Worm (Caenorhabditis elegans) whole organism, young adult: ENCODE measurements around the gene col-183.
"Not testable (repeated sequence)": the region's sequence is repeated elsewhere in the genome, so short reads cannot be mapped to it uniquely, and the experiment has no call there.

Experiments
- B0261.1 ChIP-seq: sonication (generic microtip); optimal IDR thresholded peaks from 2 replicates; lab custom pipeline; 2016; ENCODE audit warnings: mild to moderate bottlenecking, missing genetic modification characterization, moderate library complexity, missing compliant biosample characterization
- B0336.3 ChIP-seq: fragments of 200-800 bp; sonication (Bioruptor generic); IDR thresholded peaks from 2 replicates; pipeline ENCODE4 v1.3.6; 2022; ENCODE audit warnings: missing genetic modification characterization, missing compliant biosample characterization
- C06A6.2 ChIP-seq: fragments of 200-800 bp; sonication (Bioruptor generic); conservative IDR thresholded peaks from 2 replicates; pipeline ENCODE4 v1.3.6; 2022; ENCODE audit warnings: missing genetic modification characterization, missing compliant biosample characterization
- D2030.7 ChIP-seq: fragments of 200-800 bp; sonication (Bioruptor generic); IDR thresholded peaks from 2 replicates; pipeline ENCODE4 v1.3.6; 2022; ENCODE audit warnings: missing genetic modification reagents, missing genetic modification characterization, missing compliant biosample characterization
- F22D6.2 ChIP-seq: sonication (generic microtip); optimal IDR thresholded peaks from 2 replicates; lab custom pipeline; 2016; ENCODE audit warnings: mild to moderate bottlenecking, missing genetic modification characterization, missing compliant biosample characterization
- F52B5.7 ChIP-seq: sonication (generic microtip); optimal IDR thresholded peaks from 2 replicates; lab custom pipeline; 2016; ENCODE audit warnings: mild to moderate bottlenecking, missing genetic modification characterization, missing compliant biosample characterization
- F57A8.1 ChIP-seq: fragments of 200-800 bp; sonication (Bioruptor generic); optimal IDR thresholded peaks from 2 replicates; lab custom pipeline; 2018; ENCODE audit warnings: mild to moderate bottlenecking, missing genetic modification characterization, moderate library complexity, missing compliant biosample characterization
- K11D2.4 ChIP-seq: fragments of 200-800 bp; sonication (Bioruptor generic); IDR thresholded peaks from 2 replicates; pipeline ENCODE4 v1.3.6; 2022; ENCODE audit warnings: missing genetic modification reagents, missing genetic modification characterization, missing compliant biosample characterization
- K12H6.12 ChIP-seq: fragments of 200-800 bp; sonication (Bioruptor generic); optimal IDR thresholded peaks from 2 replicates; lab custom pipeline; 2018; ENCODE audit warnings: mild to moderate bottlenecking, missing genetic modification characterization, missing compliant biosample characterization
- T26A5.8 ChIP-seq: sonication (generic microtip); optimal IDR thresholded peaks from 2 replicates; lab custom pipeline; 2016; ENCODE audit warnings: missing genetic modification characterization, missing compliant biosample characterization
- Y53G8AR.9 ChIP-seq: fragments of 200-800 bp; sonication (Bioruptor generic); conservative IDR thresholded peaks from 2 replicates; pipeline ENCODE4 v1.3.6; 2022; ENCODE audit warnings: missing genetic modification reagents, missing genetic modification characterization, missing compliant biosample characterization
- ama-1 ChIP-seq, 3 experiments: fragments of 150-350 bp in 1 of 3; sonication (generic microtip) in 2 of 3; optimal IDR thresholded peaks; 2 replicates each; lab custom pipeline; 2014 to 2018; ENCODE audit warnings: missing biosample characterization in 2 of 3, missing genetic modification characterization in 2 of 3, missing genetic modification reagents in 2 of 3
- aptf-2 ChIP-seq: fragments of 200-800 bp; sonication (Bioruptor generic); conservative IDR thresholded peaks from 2 replicates; pipeline ENCODE4 v1.3.6; 2022; ENCODE audit warnings: missing genetic modification reagents, missing genetic modification characterization, missing compliant biosample characterization
- athp-1 ChIP-seq: sonication (generic microtip); optimal IDR thresholded peaks from 2 replicates; lab custom pipeline; 2017; ENCODE audit warnings: mild to moderate bottlenecking, missing genetic modification characterization, missing compliant biosample characterization
- attf-5 ChIP-seq: fragments of 200-800 bp; sonication (Bioruptor generic); optimal IDR thresholded peaks from 2 replicates; lab custom pipeline; 2018; ENCODE audit warnings: mild to moderate bottlenecking, missing genetic modification characterization, missing compliant biosample characterization
- bed-2 ChIP-seq: fragments of 200-800 bp; sonication (Bioruptor generic); IDR thresholded peaks from 2 replicates; pipeline ENCODE4 v1.3.6; 2022; ENCODE audit warnings: missing genetic modification reagents, missing genetic modification characterization, missing compliant biosample characterization
- cebp-1 ChIP-seq, 2 experiments: fragments of 200-800 bp in 1 of 2; sonication (Bioruptor generic) in 1 of 2; sonication (generic microtip) in 1 of 2; IDR thresholded peaks in 1 of 2; optimal IDR thresholded peaks in 1 of 2; 2 replicates each; pipeline versions ENCODE4 v1.3.6 to Lab custom; 2017 to 2022; ENCODE audit warnings: missing compliant biosample characterization in 2 of 2, missing genetic modification characterization in 2 of 2, mild to moderate bottlenecking in 1 of 2, missing genetic modification reagents in 1 of 2, moderate library complexity in 1 of 2
- ceh-100 ChIP-seq: fragments of 200-800 bp; sonication (Bioruptor generic); IDR thresholded peaks from 2 replicates; pipeline ENCODE4 v1.3.6; 2022; ENCODE audit warnings: missing genetic modification reagents, missing genetic modification characterization, missing compliant biosample characterization
- ceh-79 ChIP-seq: sonication (generic microtip); optimal IDR thresholded peaks from 2 replicates; lab custom pipeline; 2017; ENCODE audit warnings: mild to moderate bottlenecking, missing genetic modification characterization, missing compliant biosample characterization
- dox-1 ChIP-seq: fragments of 200-800 bp; sonication (Bioruptor generic); IDR thresholded peaks from 2 replicates; pipeline ENCODE4 v1.3.6; 2022; ENCODE audit warnings: missing genetic modification reagents, missing genetic modification characterization, missing compliant biosample characterization
- dpl-1 ChIP-seq: fragments of 150-350 bp; optimal IDR thresholded peaks from 2 replicates; lab custom pipeline; 2014; ENCODE audit warnings: missing biosample characterization, missing genetic modification reagents, missing genetic modification characterization
- egl-18 ChIP-seq: fragments of 200-800 bp; sonication (Bioruptor generic); IDR thresholded peaks from 2 replicates; pipeline ENCODE4 v1.3.6; 2022; ENCODE audit warnings: missing genetic modification reagents, missing genetic modification characterization, missing compliant biosample characterization
- egrh-3 ChIP-seq: fragments of 200-800 bp; sonication (Bioruptor generic); IDR thresholded peaks from 2 replicates; pipeline ENCODE4 v1.3.6; 2022; ENCODE audit warnings: missing genetic modification reagents, missing genetic modification characterization, missing compliant biosample characterization
- ekl-4 ChIP-seq: fragments of 200-800 bp; sonication (Bioruptor generic); IDR thresholded peaks from 2 replicates; pipeline ENCODE4 v1.3.6; 2022; ENCODE audit warnings: missing genetic modification reagents, missing genetic modification characterization, missing compliant biosample characterization
- gei-17 ChIP-seq: fragments of 200-800 bp; sonication (Bioruptor generic); optimal IDR thresholded peaks from 2 replicates; lab custom pipeline; 2018; ENCODE audit warnings: mild to moderate bottlenecking, missing genetic modification characterization, missing compliant biosample characterization
- him-1 ChIP-seq: sonication (generic microtip); optimal IDR thresholded peaks from 2 replicates; lab custom pipeline; 2016; ENCODE audit warnings: missing genotype, missing genetic modification reagents, missing genetic modification characterization, missing compliant biosample characterization
- hmg-1.2 ChIP-seq: fragments of 200-800 bp; sonication (Bioruptor generic); IDR thresholded peaks from 2 replicates; pipeline ENCODE4 v1.3.6; 2022; ENCODE audit warnings: missing genetic modification reagents, missing genetic modification characterization, missing compliant biosample characterization
- lag-1 ChIP-seq: fragments of 200-800 bp; sonication (Bioruptor generic); IDR thresholded peaks from 2 replicates; pipeline ENCODE4 v1.3.6; 2022; ENCODE audit warnings: missing genetic modification reagents, missing genetic modification characterization, missing compliant biosample characterization
- lsl-1 ChIP-seq: fragments of 200-800 bp; sonication (Bioruptor generic); optimal IDR thresholded peaks from 2 replicates; lab custom pipeline; 2018; ENCODE audit warnings: mild to moderate bottlenecking, missing genetic modification characterization, moderate library complexity, missing compliant biosample characterization
- madf-10 ChIP-seq: sonication (generic microtip); optimal IDR thresholded peaks from 2 replicates; lab custom pipeline; 2016; ENCODE audit warnings: mild to moderate bottlenecking, missing genetic modification characterization, missing compliant biosample characterization
- madf-3 ChIP-seq: fragments of 200-800 bp; sonication (Bioruptor generic); IDR thresholded peaks from 2 replicates; pipeline ENCODE4 v1.3.6; 2022; ENCODE audit warnings: missing genetic modification reagents, missing genetic modification characterization, missing compliant biosample characterization
- nhr-179 ChIP-seq: sonication (generic microtip); optimal IDR thresholded peaks from 2 replicates; lab custom pipeline; 2016; ENCODE audit warnings: mild to moderate bottlenecking, missing genetic modification characterization, missing compliant biosample characterization
- nhr-27 ChIP-seq: fragments of 200-800 bp; sonication (Bioruptor generic); optimal IDR thresholded peaks from 2 replicates; lab custom pipeline; 2018; ENCODE audit warnings: mild to moderate bottlenecking, missing genetic modification characterization, moderate library complexity, missing compliant biosample characterization
- repo-1 ChIP-seq: sonication (generic microtip); optimal IDR thresholded peaks from 2 replicates; lab custom pipeline; 2017; ENCODE audit warnings: mild to moderate bottlenecking, missing genetic modification characterization, missing compliant biosample characterization
- rpc-1 ChIP-seq, 2 experiments: fragments of 150-350 bp in 1 of 2; sonication (generic microtip) in 1 of 2; optimal IDR thresholded peaks; 2 replicates each; lab custom pipeline; 2014 to 2018; ENCODE audit warnings: missing biosample characterization in 1 of 2, missing genetic modification characterization in 1 of 2, missing genetic modification reagents in 1 of 2, missing genotype in 1 of 2
- sea-2 ChIP-seq: fragments of 200-800 bp; sonication (Bioruptor generic); IDR thresholded peaks from 2 replicates; pipeline ENCODE4 v1.3.6; 2022; ENCODE audit warnings: missing genetic modification characterization, missing compliant biosample characterization
- snpc-4 ChIP-seq, 5 experiments: fragments of 150-350 bp in 1 of 5; sonication (generic microtip) in 4 of 5; optimal IDR thresholded peaks; 2 replicates each; lab custom pipeline; 2014 to 2018; ENCODE audit warnings: missing genetic modification characterization in 5 of 5, missing biosample characterization in 3 of 5, antibody characterized with exemption in 2 of 5, mild to moderate bottlenecking in 2 of 5, missing compliant biosample characterization in 2 of 5, missing genotype in 2 of 5, moderate library complexity in 2 of 5, missing genetic modification reagents in 1 of 5
- tbp1 ChIP-seq: fragments of 200-800 bp; sonication (Bioruptor generic); optimal IDR thresholded peaks from 2 replicates; lab custom pipeline; 2018; ENCODE audit warnings: mild to moderate bottlenecking, missing genetic modification characterization, missing compliant biosample characterization
- tbx-9 ChIP-seq: sonication (generic microtip); optimal IDR thresholded peaks from 2 replicates; lab custom pipeline; 2016; ENCODE audit warnings: borderline replicate concordance, missing genetic modification characterization, inconsistent platforms, missing compliant biosample characterization
- unc-130 ChIP-seq: sonication (generic microtip); optimal IDR thresholded peaks from 2 replicates; lab custom pipeline; 2016; ENCODE audit warnings: missing genetic modification reagents, missing genetic modification characterization, missing compliant biosample characterization
- zim-3 ChIP-seq: sonication (generic microtip); optimal IDR thresholded peaks from 2 replicates; lab custom pipeline; 2017; ENCODE audit warnings: mild to moderate bottlenecking, missing genetic modification characterization, moderate library complexity, missing compliant biosample characterization
- ztf-18 ChIP-seq: sonication (generic microtip); optimal IDR thresholded peaks from 2 replicates; lab custom pipeline; 2016; ENCODE audit warnings: missing genotype, mild to moderate bottlenecking, missing genetic modification characterization, missing compliant biosample characterization
- ztf-22 ChIP-seq: fragments of 200-800 bp; sonication (Bioruptor generic); optimal IDR thresholded peaks from 2 replicates; lab custom pipeline; 2018; ENCODE audit warnings: mild to moderate bottlenecking, missing genetic modification characterization, moderate library complexity, missing compliant biosample characterization
- ztf-25 ChIP-seq: fragments of 200-800 bp; sonication (Bioruptor generic); IDR thresholded peaks from 2 replicates; pipeline ENCODE4 v1.3.6; 2022; ENCODE audit warnings: missing genetic modification reagents, missing genetic modification characterization, missing compliant biosample characterization
- ztf-26 ChIP-seq: sonication (generic microtip); optimal IDR thresholded peaks from 2 replicates; lab custom pipeline; 2017; ENCODE audit warnings: missing genetic modification characterization, missing compliant biosample characterization

Gene col-183

DNA sequence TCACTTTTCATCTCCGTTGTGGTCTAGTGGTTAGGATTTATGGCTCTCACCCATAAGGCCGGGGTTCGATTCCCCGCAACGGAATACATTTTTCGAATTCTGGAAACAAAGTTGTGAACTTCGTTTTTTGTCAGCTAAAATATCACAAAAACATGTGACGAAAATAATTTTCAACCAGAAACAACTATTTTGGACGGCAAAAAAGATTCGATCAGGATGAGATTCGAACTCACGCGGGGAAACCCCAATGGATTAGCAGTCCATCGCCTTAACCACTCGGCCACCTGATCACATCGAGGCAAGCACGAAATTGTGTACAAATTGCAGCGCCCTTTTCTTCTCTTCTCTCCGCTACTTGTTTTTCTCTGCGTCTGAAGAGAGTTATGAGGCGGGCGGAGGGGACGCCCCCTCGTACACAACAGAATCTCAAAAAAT lies 18.9 kb downstream of the col-183 start (continued):
- TF ChIP-seq dox-1 (GFP tag; lab: Robert Waterston, UW) (peak; percentile 93; the same call in 1 of the 2 replicates), ztf-22 (GFP tag; lab: Kevin White, UChicago) (peak; percentile 25), F52B5.7 (peak; percentile 62), K11D2.4 (GFP tag; lab: Robert Waterston, UW) (peak; percentile 72; the same call in 1 of the 2 replicates), gei-17 (peak; percentile 79), rpc-1 (optimal IDR thresholded peaks at IDR 0.05; lab: Kevin White, UChicago) (peak; percentile 94), rpc-1 (tag; optimal IDR thresholded peaks at IDR 0.05; lab: Kevin White, UChicago) (peak; percentile 97), F57A8.1 (GFP tag; lab: Kevin White, UChicago) (peak; percentile 78), B0336.3 (GFP tag; lab: Robert Waterston, UW) (peak; percentile 77; the same call in 1 of the 2 replicates), athp-1 (tag; lab: Kevin White, UChicago) (peak; percentile 77), snpc-4 (GFP tag; optimal IDR thresholded peaks at IDR 0.05; lab: Kevin White, UChicago) (peak; percentile 66), snpc-4 (tag; optimal IDR thresholded peaks at IDR 0.05; lab: Kevin White, UChicago) (peak in 3 of 4 experiments; percentile 68 to 80 (median 80)), attf-5 (GFP tag; lab: Kevin White, UChicago) (peak; percentile 74), C06A6.2 (0 out of 2 replicates have a peak, but pooled peaks have one; percentile 21), lag-1 (GFP tag; lab: Robert Waterston, UW) (0 out of 2 replicates have a peak, but pooled peaks have one; percentile 7), unc-130 (peak; percentile 14), F22D6.2 (tag; lab: Kevin White, UChicago) (peak; percentile 66), egl-18 (GFP tag; lab: Robert Waterston, UW) (peak; percentile 76), tbp1 (peak; percentile 93), lsl-1 (peak; percentile 10), bed-2 (GFP tag; lab: Robert Waterston, UW) (0 out of 2 replicates have a peak, but pooled peaks have one; percentile 7), repo-1 (tag; lab: Kevin White, UChicago) (peak; percentile 85), madf-3 (GFP tag; lab: Robert Waterston, UW) (0 out of 2 replicates have a peak, but pooled peaks have one; percentile 56), him-1 (peak; percentile 96), ceh-100 (GFP tag; lab: Robert Waterston, UW) (0 out of 2 replicates have a peak, but pooled peaks have one; percentile 25), aptf-2 (0 out of 2 replicates have a peak, but pooled peaks have one; percentile 55), ztf-18 (peak; percentile 76), B0261.1 (tag; lab: Kevin White, UChicago) (peak; percentile 98), ztf-25 (GFP tag; lab: Robert Waterston, UW) (0 out of 2 replicates have a peak, but pooled peaks have one; percentile 55), K12H6.12 (tag; lab: Kevin White, UChicago) (peak; percentile 69), ekl-4 (GFP tag; lab: Robert Waterston, UW) (peak; percentile 67), T26A5.8 (peak; percentile 89), Y53G8AR.9 (peak; percentile 80), cebp-1 (GFP tag; IDR thresholded peaks at IDR 0.05; lab: Robert Waterston, UW) (peak; percentile 51), hmg-1.2 (GFP tag; lab: Robert Waterston, UW) (peak; percentile 84), egrh-3 (GFP tag; lab: Robert Waterston, UW) (peak; percentile 47; the same call in 1 of the 2 replicates), ceh-79 (tag; lab: Kevin White, UChicago) (peak; percentile 19), madf-10 (tag; lab: Kevin White, UChicago) (peak; percentile 88), ama-1 (GFP tag; optimal IDR thresholded peaks at IDR 0.05; lab: Kevin White, UChicago) (peak; percentile 38 to 46), tbx-9 (tag; lab: Kevin White, UChicago) (peak; percentile 15), zim-3 (tag; lab: Kevin White, UChicago) (peak; percentile 56), nhr-179 (peak; percentile 71), ztf-26 (tag; lab: Kevin White, UChicago) (peak; percentile 92), sea-2 (GFP tag; lab: Robert Waterston, UW) (peak; percentile 55; the same call in 1 of the 2 replicates), D2030.7 (GFP tag; lab: Robert Waterston, UW) (peak; percentile 91), nhr-27 (tag; lab: Kevin White, UChicago) (peak; percentile 51), dpl-1 (peak; percentile 13)
- TF ChIP-seq cebp-1 (tag; optimal IDR thresholded peaks at IDR 0.05; lab: Kevin White, UChicago); ama-1 (optimal IDR thresholded peaks at IDR 0.05; lab: Kevin White, UChicago): not testable (repeated sequence)
